Worm (Caenorhabditis elegans) whole organism, L1 larva: ENCODE measurements around the gene nmr-2.
"Not testable (repeated sequence)": the region's sequence is repeated elsewhere in the genome, so short reads cannot be mapped to it uniquely, and the experiment has no call there.

Experiments
- C16A3.4 ChIP-seq: fragments of 150-350 bp; optimal IDR thresholded peaks from 2 replicates; lab custom pipeline; 2014; ENCODE audit warnings: missing biosample characterization, missing genetic modification characterization
- C34B4.2 ChIP-seq: sonication (generic microtip); optimal IDR thresholded peaks from 2 replicates; lab custom pipeline; 2017; ENCODE audit warnings: mild to moderate bottlenecking, missing genetic modification characterization, missing compliant biosample characterization
- Y116A8C.19 ChIP-seq: sonication (generic microtip); optimal IDR thresholded peaks from 2 replicates; lab custom pipeline; 2016; ENCODE audit warnings: missing compliant biosample characterization, missing genetic modification characterization, borderline replicate concordance
- aly-2 ChIP-seq: fragments of 150-350 bp; optimal IDR thresholded peaks from 2 replicates; lab custom pipeline; 2014; ENCODE audit warnings: missing biosample characterization, missing genetic modification characterization
- blmp-1 ChIP-seq: fragments of 150-350 bp; optimal IDR thresholded peaks from 2 replicates; lab custom pipeline; 2014; ENCODE audit warnings: missing biosample characterization, missing genetic modification characterization
- ceh-8 ChIP-seq: fragments of 200-800 bp; sonication (Bioruptor generic); optimal IDR thresholded peaks from 2 replicates; lab custom pipeline; 2018; ENCODE audit warnings: mild to moderate bottlenecking, missing genetic modification characterization, moderate library complexity, missing compliant biosample characterization
- ces-1 ChIP-seq: fragments of 150-350 bp; optimal IDR thresholded peaks from 2 replicates; lab custom pipeline; 2014; ENCODE audit warnings: missing biosample characterization, missing genetic modification reagents, missing genetic modification characterization
- dpl-1 ChIP-seq, 3 experiments: fragments of 150-350 bp in 2 of 3; sonication (generic microtip) in 1 of 3; optimal IDR thresholded peaks; 2 replicates each; lab custom pipeline; 2014 to 2017; ENCODE audit warnings: missing biosample characterization in 3 of 3, missing genetic modification characterization in 3 of 3, missing genetic modification reagents in 3 of 3
- dsc-1 ChIP-seq: sonication (generic microtip); optimal IDR thresholded peaks from 2 replicates; lab custom pipeline; 2016; ENCODE audit warnings: mild to moderate bottlenecking, missing genetic modification characterization, missing compliant biosample characterization
- efl-1 ChIP-seq, 4 experiments: fragments of 150-350 bp; optimal IDR thresholded peaks in 3 of 4; peaks in 1 of 4; 1 replicate in 1 of 4; 2 replicates in 3 of 4; lab custom pipeline; 2014; ENCODE audit warnings: missing biosample characterization in 2 of 4, missing genetic modification characterization in 2 of 4, missing genetic modification reagents in 2 of 4
- egl-27 ChIP-seq, 2 experiments: fragments of 150-350 bp in 1 of 2; sonication (generic microtip); optimal IDR thresholded peaks; 3 replicates each; lab custom pipeline; 2017 to 2018; ENCODE audit warnings: missing biosample characterization in 2 of 2, missing genetic modification characterization in 2 of 2, missing genetic modification reagents in 2 of 2
- fos-1 ChIP-seq: fragments of 150-350 bp; optimal IDR thresholded peaks from 2 replicates; lab custom pipeline; 2014; ENCODE audit warnings: missing biosample characterization, missing genetic modification characterization
- grh-1 ChIP-seq: fragments of 200-800 bp; sonication (Bioruptor generic); IDR thresholded peaks from 2 replicates; pipeline ENCODE4 v1.3.6; 2022; ENCODE audit warnings: missing genetic modification reagents, missing genetic modification characterization, missing compliant biosample characterization
- irx-1 ChIP-seq: sonication (generic microtip); optimal IDR thresholded peaks from 2 replicates; lab custom pipeline; 2016; ENCODE audit warnings: missing genetic modification characterization, missing compliant biosample characterization
- lin-15B ChIP-seq: fragments of 150-350 bp; sonication (generic microtip); optimal IDR thresholded peaks from 3 replicates; lab custom pipeline; 2014; ENCODE audit warnings: missing biosample characterization, missing genetic modification characterization
- lin-35 ChIP-seq, 2 experiments: fragments of 150-350 bp; optimal IDR thresholded peaks; 2 replicates each; lab custom pipeline; 2014; ENCODE audit warnings: missing biosample characterization in 2 of 2, missing genetic modification characterization in 2 of 2, missing genetic modification reagents in 2 of 2
- lsy-2 ChIP-seq, 2 experiments: fragments of 150-350 bp; optimal IDR thresholded peaks; 2 replicates each; lab custom pipeline; 2014; ENCODE audit warnings: missing biosample characterization in 2 of 2, missing genetic modification characterization in 2 of 2
- mab-9 ChIP-seq: fragments of 200-800 bp; sonication (Bioruptor generic); IDR thresholded peaks from 2 replicates; pipeline ENCODE4 v1.3.6; 2022; ENCODE audit warnings: missing genetic modification reagents, missing genetic modification characterization, missing compliant biosample characterization
- nhr-11 ChIP-seq: fragments of 150-350 bp; optimal IDR thresholded peaks from 2 replicates; lab custom pipeline; 2014; ENCODE audit warnings: missing biosample characterization, missing genetic modification characterization
- nhr-19 ChIP-seq: fragments of 200-800 bp; sonication (Bioruptor generic); conservative IDR thresholded peaks from 2 replicates; pipeline ENCODE4 v1.3.6; 2022; ENCODE audit warnings: missing genetic modification characterization, missing compliant biosample characterization
- nhr-20 ChIP-seq: sonication (generic microtip); optimal IDR thresholded peaks from 2 replicates; lab custom pipeline; 2016; ENCODE audit warnings: mild to moderate bottlenecking, missing genetic modification characterization, missing compliant biosample characterization
- nhr-237 ChIP-seq: fragments of 150-350 bp; optimal IDR thresholded peaks from 2 replicates; lab custom pipeline; 2014; ENCODE audit warnings: missing biosample characterization, missing genetic modification characterization
- nhr-47 ChIP-seq: sonication (generic microtip); optimal IDR thresholded peaks from 2 replicates; lab custom pipeline; 2016; ENCODE audit warnings: mild to moderate bottlenecking, missing genetic modification characterization, moderate library complexity, missing compliant biosample characterization
- nhr-76 ChIP-seq: sonication (generic microtip); optimal IDR thresholded peaks from 2 replicates; lab custom pipeline; 2017; ENCODE audit warnings: missing biosample characterization, missing genetic modification characterization
- nhr-84 ChIP-seq: sonication (generic microtip); optimal IDR thresholded peaks from 2 replicates; lab custom pipeline; 2017; ENCODE audit warnings: missing biosample characterization, missing genetic modification characterization
- nhr-85 ChIP-seq: sonication (generic microtip); peaks from one replicate; lab custom pipeline; 2016; ENCODE audit warnings: missing genetic modification characterization, inconsistent platforms, missing compliant biosample characterization
- nhr-90 ChIP-seq: sonication (generic microtip); optimal IDR thresholded peaks from 2 replicates; lab custom pipeline; 2016; ENCODE audit warnings: mild to moderate bottlenecking, missing genetic modification characterization, missing compliant biosample characterization; ENCODE audit not compliant: poor library complexity
- pag-3 ChIP-seq: sonication (generic microtip); optimal IDR thresholded peaks from 2 replicates; lab custom pipeline; 2017; ENCODE audit warnings: missing genetic modification characterization, mild to moderate bottlenecking, missing compliant biosample characterization, antibody characterized with exemption, borderline replicate concordance; ENCODE audit not compliant: insufficient read depth
- rnt-1 ChIP-seq: sonication (generic microtip); optimal IDR thresholded peaks from 2 replicates; lab custom pipeline; 2016; ENCODE audit warnings: mild to moderate bottlenecking, missing genetic modification characterization, moderate library complexity, missing compliant biosample characterization
- snpc-4 ChIP-seq: fragments of 150-350 bp; optimal IDR thresholded peaks from 2 replicates; lab custom pipeline; 2014; ENCODE audit warnings: missing biosample characterization, missing genetic modification characterization
- swsn-7 ChIP-seq: sonication (generic microtip); optimal IDR thresholded peaks from 2 replicates; lab custom pipeline; 2016; ENCODE audit warnings: missing genetic modification characterization, missing compliant biosample characterization
- unc-30 ChIP-seq: sonication (generic microtip); optimal IDR thresholded peaks from 2 replicates; lab custom pipeline; 2017; ENCODE audit warnings: missing biosample characterization, missing genetic modification characterization
- vab-15 ChIP-seq: sonication (generic microtip); optimal IDR thresholded peaks from 2 replicates; lab custom pipeline; 2017; ENCODE audit warnings: missing genotype, mild to moderate bottlenecking, missing genetic modification characterization, missing compliant biosample characterization
- zip-4 ChIP-seq: fragments of 200-800 bp; sonication (Bioruptor generic); optimal IDR thresholded peaks from 2 replicates; lab custom pipeline; 2018; ENCODE audit warnings: mild to moderate bottlenecking, missing genetic modification characterization, moderate library complexity, missing compliant biosample characterization
- ztf-4 ChIP-seq: fragments of 150-350 bp; optimal IDR thresholded peaks from 2 replicates; lab custom pipeline; 2014; ENCODE audit warnings: missing biosample characterization, missing genetic modification characterization

nmr-2 gene

DNA sequence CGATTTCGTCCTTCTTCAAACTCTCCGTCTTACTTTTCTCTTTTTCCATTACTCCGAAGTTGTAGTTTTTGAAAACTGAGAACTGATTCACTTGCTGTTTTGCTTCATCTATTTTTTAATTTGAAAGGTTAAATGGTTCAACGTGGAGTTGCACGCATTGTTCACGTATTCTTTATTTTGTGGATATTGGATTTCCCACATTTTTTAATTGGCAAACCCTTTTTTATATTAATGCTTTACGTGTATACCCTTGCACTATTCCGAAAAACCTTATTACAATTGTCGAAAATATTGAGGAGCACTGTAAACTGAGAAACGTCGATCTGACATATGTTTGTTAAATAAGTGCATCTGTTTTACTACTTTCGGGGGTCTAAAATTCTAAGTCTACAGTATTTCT, 25.3 kb upstream of the nmr-2 start, which contains the start of gene melo-3:
Gene melo-3 (minus strand): TSS at position 101 of the 400 bp plus-strand sequence.
- not testable (repeated sequence) for TF ChIP-seq Y116A8C.19; egl-27 (tag; optimal IDR thresholded peaks at IDR 0.05; lab: Kevin White, UChicago); fos-1 (tag; lab: Kevin White, UChicago)

DNA sequence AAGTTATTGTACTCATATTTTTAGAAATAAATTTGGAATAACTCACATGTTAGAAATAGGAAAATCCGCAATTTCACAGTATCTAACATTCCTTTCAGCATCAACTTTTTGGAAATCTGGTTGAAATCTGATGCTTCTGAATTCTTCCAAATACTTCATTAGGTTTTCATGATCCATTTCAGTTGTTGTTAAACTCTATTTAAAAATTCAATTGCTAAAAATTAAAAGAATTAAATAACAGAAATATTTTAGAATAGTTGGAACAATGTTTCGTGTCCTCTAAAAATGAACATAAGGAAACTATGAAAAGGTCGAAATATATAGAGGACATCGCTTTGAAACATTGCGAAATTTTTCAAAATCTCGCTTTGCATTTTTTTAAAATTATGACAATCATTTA, 19.9 kb upstream of the nmr-2 start, which contains the start of gene cng-1:
Gene cng-1 (minus strand): TSS at position 101 of the 400 bp plus-strand sequence.
- TF ChIP-seq nhr-237, vab-15, lin-15B (tag; lab: Kevin White, UChicago): not testable (repeated sequence)

DNA sequence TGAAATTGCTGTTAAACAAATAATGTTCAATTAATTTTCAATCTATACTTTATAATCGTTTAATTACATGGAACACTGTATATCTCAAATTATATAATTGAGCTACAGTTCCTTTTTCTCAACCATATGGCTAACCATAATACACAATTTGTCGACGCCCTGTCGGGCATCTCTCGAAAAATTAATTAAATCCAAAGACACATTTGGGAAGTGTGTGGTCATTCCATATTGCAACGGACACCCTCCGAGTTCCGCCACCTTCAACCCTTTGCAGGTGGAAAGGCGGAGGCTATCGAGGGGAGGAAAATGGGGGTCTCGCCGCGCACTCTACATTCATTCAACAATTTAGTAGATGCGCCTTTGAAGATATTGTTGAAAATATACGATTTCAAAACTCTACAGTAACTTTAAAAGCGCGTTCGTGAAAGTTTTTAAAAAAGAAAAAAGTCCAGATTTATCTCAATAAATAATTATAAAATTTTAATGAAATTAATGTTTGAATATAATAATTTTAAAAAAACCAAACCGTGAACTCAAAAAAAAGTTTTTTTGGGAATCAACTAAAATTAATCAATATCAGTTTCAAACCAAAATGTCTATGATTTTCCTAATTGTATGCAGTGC, 17.5 kb upstream of the nmr-2 start, which contains the start of gene F14H8.8:
Gene F14H8.8 (plus strand): TSS at position 574 of the 624 bp plus-strand sequence.
- peak in 1 of 3 experiments; percentile 12 for TF ChIP-seq dpl-1 (GFP tag; optimal IDR thresholded peaks at IDR 0.05; lab: Kevin White, UChicago)
- peak; percentile 43 for TF ChIP-seq swsn-7
- TF ChIP-seq nhr-76 (tag; lab: Kevin White, UChicago), result no peak
- TF ChIP-seq unc-30 (tag; lab: Kevin White, UChicago), result no peak
- no peak for TF ChIP-seq dsc-1 (tag; lab: Kevin White, UChicago)
- TF ChIP-seq grh-1 (GFP tag; lab: Robert Waterston, UW), result peak; percentile 49; the same call in 1 of the 2 replicates
- no peak for TF ChIP-seq pag-3 (tag; lab: Kevin White, UChicago)
- no peak for TF ChIP-seq lsy-2 (tag; optimal IDR thresholded peaks at IDR 0.05; lab: Kevin White, UChicago)
- TF ChIP-seq blmp-1 (tag; lab: Kevin White, UChicago), result no peak
- TF ChIP-seq aly-2, result no peak
- TF ChIP-seq efl-1 (optimal IDR thresholded peaks at IDR 0.05; lab: Kevin White, UChicago), result peak in 1 of 2 experiments; percentile 22
- TF ChIP-seq efl-1 (GFP tag; optimal IDR thresholded peaks at IDR 0.05 in 1 of 2; lab: Kevin White, UChicago), result no peak
- TF ChIP-seq snpc-4 (tag; lab: Kevin White, UChicago), result peak; percentile 97
- peak; percentile 77 for TF ChIP-seq nhr-90
- no peak for TF ChIP-seq lin-15B (tag; lab: Kevin White, UChicago)
- no peak for TF ChIP-seq mab-9 (GFP tag; lab: Robert Waterston, UW)
- TF ChIP-seq rnt-1 (tag; lab: Kevin White, UChicago), result peak; percentile 22
- no peak for TF ChIP-seq nhr-237 (tag; lab: Kevin White, UChicago)
- TF ChIP-seq irx-1 (tag; lab: Kevin White, UChicago), result no peak
- TF ChIP-seq nhr-19 (GFP tag; lab: Robert Waterston, UW), result peak; percentile 69
- peak; percentile 35 for TF ChIP-seq nhr-20
- TF ChIP-seq C34B4.2 (tag; lab: Kevin White, UChicago), result no peak
- peak; percentile 55 for TF ChIP-seq nhr-47 (tag; lab: Kevin White, UChicago)
- TF ChIP-seq nhr-85, result peak; percentile 78
- no peak for TF ChIP-seq nhr-84 (tag; lab: Kevin White, UChicago)
- no peak for TF ChIP-seq ztf-4 (tag; lab: Kevin White, UChicago)
- no peak for TF ChIP-seq zip-4 (GFP tag; lab: Kevin White, UChicago)
- no peak for TF ChIP-seq C16A3.4 (tag; lab: Kevin White, UChicago)
- TF ChIP-seq nhr-11 (tag; lab: Kevin White, UChicago), result no peak
- peak in 1 of 2 experiments; percentile 7 for TF ChIP-seq lin-35 (GFP tag; optimal IDR thresholded peaks at IDR 0.05; lab: Kevin White, UChicago)

DNA sequence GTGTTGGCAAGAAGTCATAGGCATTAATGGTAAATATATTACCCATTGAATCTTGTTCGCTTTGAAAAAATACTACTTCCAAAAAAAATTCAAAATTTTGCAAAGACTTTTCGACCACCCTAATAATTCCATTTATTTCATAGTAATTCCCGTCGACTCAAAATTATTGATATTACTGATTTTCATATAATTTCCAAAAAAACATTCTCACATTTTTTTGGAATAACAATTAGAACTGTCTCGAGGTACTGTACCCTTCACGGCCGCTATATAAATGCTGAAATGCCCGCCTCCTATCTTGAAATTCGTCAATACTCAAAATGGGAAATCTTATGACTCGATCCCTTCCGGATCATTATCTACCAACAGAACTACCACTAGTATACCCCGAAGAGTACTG, 12.1 kb upstream of the nmr-2 start, which contains the start of gene F14H8.4:
Gene F14H8.4 (plus strand): TSS at position 301 of the 400 bp plus-strand sequence.
- TF ChIP-seq ces-1 (GFP tag; lab: Kevin White, UChicago), result no peak
- peak; percentile 58 for TF ChIP-seq ceh-8 (GFP tag; lab: Kevin White, UChicago)
